Fruit fly (Drosophila melanogaster) whole organism, embryonic: ENCODE measurements around the gene cue.

ENCODE experiments used
- Antp ChIP-seq: fragments of 200-800 bp; sonication (Bioruptor generic); optimal IDR thresholded peaks from 3 replicates; lab custom pipeline; 2016; ENCODE audit warnings: missing biosample characterization, missing genetic modification characterization
- Bdp1 ChIP-seq: fragments of 200-800 bp; sonication (Bioruptor generic); optimal IDR thresholded peaks from 3 replicates; lab custom pipeline; 2016; ENCODE audit warnings: missing biosample characterization, missing genetic modification characterization
- CG10543 ChIP-seq: fragments of 200-800 bp; sonication (Bioruptor generic); optimal IDR thresholded peaks from 3 replicates; lab custom pipeline; 2017; ENCODE audit warnings: missing biosample characterization, mild to moderate bottlenecking, missing genetic modification characterization, moderate library complexity
- CG10565 ChIP-seq: fragments of 200-800 bp; sonication (Bioruptor generic); optimal IDR thresholded peaks from 3 replicates; lab custom pipeline; 2016; ENCODE audit warnings: missing biosample characterization, mild to moderate bottlenecking, missing genetic modification characterization
- CG11695 ChIP-seq: fragments of 200-800 bp; sonication (Bioruptor generic); IDR thresholded peaks from 3 replicates; pipeline ENCODE4 v1.3.6; 2022; ENCODE audit warnings: missing biosample characterization, missing genetic modification characterization
- CG12219 ChIP-seq: fragments of 200-800 bp; sonication (Bioruptor generic); optimal IDR thresholded peaks from 3 replicates; lab custom pipeline; 2018; ENCODE audit warnings: missing biosample characterization, mild to moderate bottlenecking, missing genetic modification characterization
- CG13287 ChIP-seq: fragments of 200-800 bp; sonication (Bioruptor generic); IDR thresholded peaks from 2 replicates; pipeline ENCODE4 v1.3.6; 2022; ENCODE audit warnings: missing biosample characterization, missing genetic modification characterization; ENCODE audit not compliant: partially characterized antibody
- CG13775 ChIP-seq: fragments of 200-800 bp; sonication (Bioruptor generic); optimal IDR thresholded peaks from 3 replicates; lab custom pipeline; 2017; ENCODE audit warnings: missing biosample characterization, mild to moderate bottlenecking, missing genetic modification characterization
- CG14050 ChIP-seq: fragments of 200-800 bp; sonication (Bioruptor generic); IDR thresholded peaks from 3 replicates; pipeline ENCODE4 v1.3.6; 2022; ENCODE audit warnings: missing biosample characterization, missing genetic modification characterization
- CG14441 ChIP-seq: fragments of 200-800 bp; sonication (Bioruptor generic); IDR thresholded peaks from 2 replicates; pipeline ENCODE4 v1.3.6; 2022; ENCODE audit warnings: missing biosample characterization, missing genetic modification characterization
- CG17186 ChIP-seq: fragments of 200-800 bp; sonication (Bioruptor generic); optimal IDR thresholded peaks from 3 replicates; lab custom pipeline; 2017; ENCODE audit warnings: missing biosample characterization, missing genetic modification reagents, missing genetic modification characterization
- CG17328 ChIP-seq: fragments of 200-800 bp; sonication (Bioruptor generic); IDR thresholded peaks from 2 replicates; pipeline ENCODE4 v1.3.6; 2022; ENCODE audit warnings: missing biosample characterization, missing genetic modification characterization
- CG2199 ChIP-seq: fragments of 200-800 bp; sonication (Bioruptor generic); IDR thresholded peaks from 3 replicates; pipeline ENCODE4 v1.3.6; 2022; ENCODE audit warnings: missing biosample characterization, missing genetic modification characterization
- CG2678 ChIP-seq: fragments of 200-800 bp; sonication (Bioruptor generic); optimal IDR thresholded peaks from 3 replicates; lab custom pipeline; 2019; ENCODE audit warnings: missing biosample characterization, mild to moderate bottlenecking, missing genetic modification characterization, moderate library complexity
- CG4360 ChIP-seq: fragments of 200-800 bp; sonication (Bioruptor generic); IDR thresholded peaks from 2 replicates; pipeline ENCODE4 v1.3.6; 2022; ENCODE audit warnings: missing biosample characterization, missing genetic modification characterization
- CG4820 ChIP-seq: fragments of 200-800 bp; sonication (Bioruptor generic); optimal IDR thresholded peaks from 3 replicates; lab custom pipeline; 2016; ENCODE audit warnings: missing biosample characterization, missing genetic modification characterization
- CG5180 ChIP-seq: fragments of 200-800 bp; sonication (Bioruptor generic); optimal IDR thresholded peaks from 3 replicates; lab custom pipeline; 2017; ENCODE audit warnings: missing biosample characterization, missing genetic modification characterization, mild to moderate bottlenecking, moderate library complexity, missing genetic modification reagents
- CG6175 ChIP-seq: fragments of 200-800 bp; sonication (Bioruptor generic); IDR thresholded peaks from 3 replicates; pipeline ENCODE4 v1.3.6; 2022; ENCODE audit warnings: missing biosample characterization, missing genetic modification characterization
- CG6654 ChIP-seq: fragments of 200-800 bp; sonication (Bioruptor generic); optimal IDR thresholded peaks from 2 replicates; lab custom pipeline; 2017; ENCODE audit warnings: missing biosample characterization, mild to moderate bottlenecking, missing genetic modification characterization
- CG7745 ChIP-seq: fragments of 200-800 bp; sonication (Bioruptor generic); optimal IDR thresholded peaks from 2 replicates; lab custom pipeline; 2018; ENCODE audit warnings: missing biosample characterization, mild to moderate bottlenecking, missing genetic modification characterization, moderate library complexity
- CG7839 ChIP-seq: fragments of 200-800 bp; sonication (Bioruptor generic); optimal IDR thresholded peaks from 3 replicates; lab custom pipeline; 2018; ENCODE audit warnings: missing biosample characterization, mild to moderate bottlenecking, missing genetic modification characterization, moderate library complexity
- CG9215 ChIP-seq: fragments of 200-800 bp; sonication (Bioruptor generic); IDR thresholded peaks from 2 replicates; pipeline ENCODE4 v1.3.6; 2022; ENCODE audit warnings: missing biosample characterization, missing genetic modification characterization
- CrebB ChIP-seq: fragments of 200-800 bp; sonication (Bioruptor generic); optimal IDR thresholded peaks from 3 replicates; lab custom pipeline; 2018; ENCODE audit warnings: missing biosample characterization, mild to moderate bottlenecking, missing genetic modification characterization
- Dek ChIP-seq: fragments of 200-800 bp; sonication (Bioruptor generic); optimal IDR thresholded peaks from 3 replicates; lab custom pipeline; 2019; ENCODE audit warnings: missing biosample characterization, mild to moderate bottlenecking, missing genetic modification characterization, moderate library complexity
- Fer2 ChIP-seq: fragments of 200-800 bp; sonication (Bioruptor generic); optimal IDR thresholded peaks from 2 replicates; lab custom pipeline; 2018; ENCODE audit warnings: missing biosample characterization, mild to moderate bottlenecking, missing genetic modification characterization, moderate library complexity
- H2.0 ChIP-seq: fragments of 200-800 bp; sonication (Bioruptor generic); IDR thresholded peaks from 2 replicates; pipeline ENCODE4 v1.3.6; 2022; ENCODE audit warnings: missing biosample characterization, missing genetic modification characterization
- HHEX ChIP-seq: fragments of 200-800 bp; sonication (Bioruptor generic); optimal IDR thresholded peaks from 3 replicates; lab custom pipeline; 2017; ENCODE audit warnings: missing biosample characterization, mild to moderate bottlenecking, missing genetic modification characterization, missing genetic modification reagents
- HLH4C ChIP-seq: fragments of 200-800 bp; sonication (Bioruptor generic); IDR thresholded peaks from 3 replicates; pipeline ENCODE4 v1.3.6; 2022; ENCODE audit warnings: missing biosample characterization, missing genetic modification characterization; ENCODE audit not compliant: partially characterized antibody
- Kr ChIP-seq: fragments of 200-800 bp; sonication (Bioruptor generic); optimal IDR thresholded peaks from 2 replicates; lab custom pipeline; 2017; ENCODE audit warnings: missing biosample characterization, mild to moderate bottlenecking, missing genetic modification characterization
- Lpt ChIP-seq: fragments of >200 bp; optimal IDR thresholded peaks from 2 replicates; lab custom pipeline; 2018; ENCODE audit warnings: missing biosample characterization, missing genetic modification characterization
- Pdp1 ChIP-seq, 2 experiments: fragments of 200-800 bp; sonication (Bioruptor generic); optimal IDR thresholded peaks; 3 replicates each; lab custom pipeline; 2016; ENCODE audit warnings: missing biosample characterization in 2 of 2, missing genetic modification characterization in 2 of 2, mild to moderate bottlenecking in 1 of 2, moderate library complexity in 1 of 2
- Poxn ChIP-seq: fragments of 200-800 bp; sonication (Bioruptor generic); IDR thresholded peaks from 2 replicates; pipeline ENCODE4 v1.3.6; 2022; ENCODE audit warnings: missing biosample characterization, missing genetic modification characterization
- Scr ChIP-seq: fragments of 200-800 bp; sonication (Bioruptor generic); IDR thresholded peaks from 2 replicates; pipeline ENCODE4 v1.3.6; 2022; ENCODE audit warnings: missing biosample characterization, missing genetic modification characterization; ENCODE audit not compliant: partially characterized antibody
- TFAM ChIP-seq: fragments of 200-800 bp; sonication (Bioruptor generic); optimal IDR thresholded peaks from 2 replicates; lab custom pipeline; 2017; ENCODE audit warnings: missing biosample characterization, missing genetic modification characterization, inconsistent platforms
- abd-A ChIP-seq: fragments of 200-800 bp; sonication (Bioruptor generic); optimal IDR thresholded peaks from 3 replicates; lab custom pipeline; 2019; ENCODE audit warnings: missing biosample characterization, mild to moderate bottlenecking, missing genetic modification characterization, moderate library complexity
- ase ChIP-seq: fragments of 200-800 bp; sonication (Bioruptor generic); IDR thresholded peaks from 3 replicates; pipeline ENCODE4 v1.3.6; 2022; ENCODE audit warnings: missing biosample characterization, missing genetic modification characterization
- bcd ChIP-seq: fragments of 200-800 bp; sonication (Bioruptor generic); optimal IDR thresholded peaks from 2 replicates; lab custom pipeline; 2017; ENCODE audit warnings: missing biosample characterization, mild to moderate bottlenecking, missing genetic modification characterization
- btn ChIP-seq: fragments of 200-800 bp; sonication (Bioruptor generic); optimal IDR thresholded peaks from 2 replicates; lab custom pipeline; 2016; ENCODE audit warnings: missing biosample characterization, missing genetic modification characterization
- cas ChIP-seq: fragments of 200-800 bp; sonication (Bioruptor generic); IDR thresholded peaks from 2 replicates; pipeline ENCODE4 v1.3.6; 2022; ENCODE audit warnings: missing biosample characterization, missing genetic modification characterization
- cg ChIP-seq: fragments of 200-800 bp; sonication (Bioruptor generic); optimal IDR thresholded peaks from 3 replicates; lab custom pipeline; 2019; ENCODE audit warnings: missing biosample characterization, mild to moderate bottlenecking, missing genetic modification characterization, moderate library complexity
- dimm ChIP-seq: fragments of 200-800 bp; sonication (Bioruptor generic); IDR thresholded peaks from 2 replicates; pipeline ENCODE4 v1.3.6; 2022; ENCODE audit warnings: missing biosample characterization, missing genetic modification characterization
- fd102C ChIP-seq: fragments of 200-800 bp; sonication (Bioruptor generic); optimal IDR thresholded peaks from 2 replicates; lab custom pipeline; 2018; ENCODE audit warnings: missing biosample characterization, mild to moderate bottlenecking, missing genetic modification characterization, moderate library complexity
- h ChIP-seq: fragments of >200 bp; optimal IDR thresholded peaks from 2 replicates; lab custom pipeline; 2017
- nau ChIP-seq: fragments of 200-800 bp; sonication (Bioruptor generic); optimal IDR thresholded peaks from 3 replicates; lab custom pipeline; 2017; ENCODE audit warnings: missing biosample characterization, mild to moderate bottlenecking, missing genetic modification characterization, missing genetic modification reagents
- otp ChIP-seq: fragments of 200-800 bp; sonication (Bioruptor generic); IDR thresholded peaks from 3 replicates; pipeline ENCODE4, ENCODE4 v1.3.6; 2022; ENCODE audit warnings: missing biosample characterization, missing genetic modification characterization
- pho ChIP-seq: fragments of 200-800 bp; sonication (Bioruptor generic); optimal IDR thresholded peaks from 2 replicates; lab custom pipeline; 2016; ENCODE audit warnings: missing biosample characterization, missing genetic modification characterization
- slbo ChIP-seq: fragments of 200-800 bp; sonication (Bioruptor generic); IDR thresholded peaks from 2 replicates; pipeline ENCODE4 v1.3.6; 2022; ENCODE audit warnings: missing biosample characterization, missing genetic modification characterization
- unpg ChIP-seq: fragments of 200-800 bp; sonication (Bioruptor generic); optimal IDR thresholded peaks from 3 replicates; lab custom pipeline; 2018; ENCODE audit warnings: missing biosample characterization, mild to moderate bottlenecking, missing genetic modification characterization, moderate library complexity
- vnd ChIP-seq: fragments of 200-800 bp; sonication (Bioruptor generic); IDR thresholded peaks from 3 replicates; pipeline ENCODE4 v1.3.6; 2022; ENCODE audit warnings: missing biosample characterization, missing genetic modification characterization; ENCODE audit not compliant: partially characterized antibody
- zen ChIP-seq: fragments of 200-800 bp; sonication (Bioruptor generic); optimal IDR thresholded peaks from 3 replicates; lab custom pipeline; 2018; ENCODE audit warnings: missing biosample characterization, mild to moderate bottlenecking, missing genetic modification characterization, moderate library complexity

cue gene

DNA sequence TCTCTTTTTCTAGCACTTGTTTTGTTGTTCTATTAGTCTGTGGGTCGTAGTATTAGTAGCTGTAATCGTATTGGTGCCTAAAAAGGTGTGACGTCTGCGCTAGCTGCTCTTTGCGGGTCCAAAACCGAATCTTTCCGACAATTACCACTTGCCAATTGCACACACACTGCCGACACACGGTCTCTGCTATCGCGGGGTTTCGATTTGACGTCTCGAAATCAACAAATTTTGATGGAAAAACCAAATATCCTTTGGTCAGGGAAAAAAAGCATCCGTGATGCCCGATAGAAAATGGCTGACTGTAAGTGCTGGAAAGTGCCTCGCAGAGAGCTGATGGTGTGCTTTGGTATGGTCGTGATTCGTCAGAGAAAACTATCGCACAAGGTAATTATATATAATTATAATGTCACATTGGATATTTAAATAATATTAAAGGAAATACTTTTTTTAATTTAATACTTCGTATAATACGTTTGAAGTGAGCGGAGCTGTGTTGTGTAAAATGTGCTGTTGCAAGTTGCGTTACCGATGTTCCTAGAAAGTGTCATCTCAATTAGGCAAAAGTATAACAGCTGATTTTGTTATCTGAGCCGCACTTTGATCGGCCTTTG, 41.2 kb upstream of the cue start, which contains the start of the genes Pex10 and CG12099 (continued):
- TF ChIP-seq CG13775 (GFP tag; lab: Kevin White, UChicago) (peak; percentile 94), CG4360 (GFP tag; lab: Robert Waterston, UW) (no peak), cg (GFP tag; lab: Kevin White, UChicago) (peak; percentile 91), pho (GFP tag; lab: Kevin White, UChicago) (peak; percentile 58), CG12219 (GFP tag; lab: Kevin White, UChicago) (peak; percentile 58), Bdp1 (GFP tag; lab: Kevin White, UChicago) (peak; percentile 50), CG9215 (GFP tag; lab: Robert Waterston, UW) (peak; percentile 94), CG7745 (tag; lab: Kevin White, UChicago) (no peak), CG17328 (peak; percentile 86), CG10565 (GFP tag; lab: Kevin White, UChicago) (no peak), CG4820 (GFP tag; lab: Kevin White, UChicago) (peak; percentile 81), HLH4C (GFP tag; lab: Robert Waterston, UW) (peak; percentile 89), h (lab: Kevin White, UChicago) (no peak), Dek (tag; lab: Kevin White, UChicago) (peak; percentile 85), vnd (GFP tag; lab: Robert Waterston, UW) (peak; percentile 92), nau (GFP tag; lab: Kevin White, UChicago) (no peak), CG6175 (peak; percentile 84), CG6654 (peak; percentile 52), CG2199 (GFP tag; lab: Robert Waterston, UW) (0 out of 3 replicates have a peak, but pooled peaks have one; percentile 69), CG5180 (no peak), otp (GFP tag; lab: Robert Waterston, UW) (peak; percentile 82), slbo (GFP tag; lab: Robert Waterston, UW) (peak; percentile 97), CG14050 (GFP tag; lab: Robert Waterston, UW) (peak; percentile 84), CrebB (tag; lab: Kevin White, UChicago) (peak; percentile 72), Scr (GFP tag; lab: Robert Waterston, UW) (peak; percentile 97), ase (GFP tag; lab: Robert Waterston, UW) (peak; percentile 85), Fer2 (peak; percentile 81), dimm (no peak), CG2678 (tag; lab: Kevin White, UChicago) (peak; percentile 86), unpg (GFP tag; lab: Kevin White, UChicago) (peak; percentile 86), Poxn (GFP tag; lab: Robert Waterston, UW) (peak; percentile 73), CG7839 (tag; lab: Kevin White, UChicago) (peak; percentile 85), Kr (GFP tag; lab: Kevin White, UChicago) (no peak), CG17186 (GFP tag; lab: Kevin White, UChicago) (peak; percentile 86), zen (tag; lab: Kevin White, UChicago) (peak; percentile 89), fd102C (GFP tag; lab: Kevin White, UChicago) (peak; percentile 49), CG10543 (GFP tag; lab: Kevin White, UChicago) (peak; percentile 92), Pdp1 (GFP tag; optimal IDR thresholded peaks at IDR 0.05; lab: Kevin White, UChicago) (peak; percentile 53 to 74), Lpt (no peak), TFAM (GFP tag; lab: Kevin White, UChicago) (no peak), HHEX (GFP tag; lab: Kevin White, UChicago) (peak; percentile 76), cas (GFP tag; lab: Robert Waterston, UW) (peak; percentile 86), CG11695 (peak; percentile 84), Antp (GFP tag; lab: Kevin White, UChicago) (peak; percentile 62), CG13287 (GFP tag; lab: Robert Waterston, UW) (peak; percentile 95), abd-A (tag; lab: Kevin White, UChicago) (no peak), CG14441 (GFP tag; lab: Robert Waterston, UW) (peak; percentile 89), bcd (GFP tag; lab: Kevin White, UChicago) (peak; percentile 88), H2.0 (GFP tag; lab: Robert Waterston, UW) (peak; percentile 91), btn (GFP tag; lab: Kevin White, UChicago) (no peak)
